Worm (Caenorhabditis elegans) whole organism, dauer: ENCODE data around the gene cdh-9.

Source experiments
- unc-62 ChIP-seq: sonication (generic microtip); optimal IDR thresholded peaks from 2 replicates; lab custom pipeline; 2017; ENCODE audit warnings: missing biosample characterization, missing genetic modification reagents, missing genetic modification characterization

Gene cdh-9

DNA sequence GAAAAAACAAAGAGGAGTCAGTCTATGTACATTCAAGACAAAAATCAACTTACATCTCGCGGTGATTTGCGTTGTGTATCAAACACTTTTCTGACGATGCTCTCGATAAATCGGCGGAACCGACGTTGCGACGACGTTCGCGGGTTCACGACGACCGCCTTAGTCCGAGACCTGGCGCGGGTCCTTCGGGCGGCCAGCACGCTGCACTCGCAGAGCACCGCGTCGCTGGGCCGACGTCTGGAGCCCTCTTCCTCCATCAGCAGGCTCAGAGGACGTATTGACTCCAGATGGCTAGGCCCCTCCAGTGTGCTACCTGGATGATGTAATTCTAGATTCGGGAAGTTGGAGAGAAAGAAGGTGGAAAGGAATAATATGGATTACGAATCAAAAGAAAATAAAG is 48.2 kb downstream of the cdh-9 start:
- no peak for TF ChIP-seq unc-62

DNA sequence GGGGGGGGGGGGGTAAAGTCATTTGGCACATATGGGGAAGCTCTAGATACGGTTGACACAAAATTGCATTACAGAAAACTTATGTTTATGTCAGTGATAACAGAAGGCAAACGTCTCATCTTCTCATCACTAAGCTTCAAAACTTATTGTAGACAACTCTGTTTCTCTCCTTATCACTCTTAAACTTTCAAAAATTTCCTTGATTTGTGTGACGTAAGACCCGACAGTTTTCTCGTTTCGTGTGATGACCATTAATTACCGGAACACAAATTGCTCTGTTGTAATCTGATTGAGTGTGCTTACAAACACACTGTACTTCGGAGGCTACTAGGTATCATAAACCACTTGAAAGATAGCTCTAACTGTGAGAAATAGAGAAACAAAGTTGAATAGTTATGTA is 49.9 kb downstream of the cdh-9 start:
- TF ChIP-seq unc-62: no peak

DNA sequence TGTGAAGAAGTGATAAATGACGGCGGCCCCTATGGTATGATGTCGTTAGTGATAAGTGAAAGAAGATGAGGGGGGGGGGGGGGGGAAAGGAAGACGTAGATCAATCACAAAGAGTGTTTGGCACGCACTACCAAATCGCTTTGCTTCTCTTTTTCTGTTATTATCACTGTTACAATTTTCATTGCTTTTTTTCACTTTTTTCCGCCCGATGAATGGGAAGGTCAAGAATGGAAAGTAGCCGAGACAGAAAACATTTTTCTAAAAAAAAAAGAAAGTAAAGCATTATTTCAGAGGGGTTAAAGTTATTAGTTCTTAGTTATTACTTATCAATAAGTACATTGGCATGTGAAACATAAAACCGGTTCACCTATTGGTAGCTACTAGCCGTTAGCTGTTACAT is 52.2 kb downstream of the cdh-9 start:
- no peak for TF ChIP-seq unc-62

DNA sequence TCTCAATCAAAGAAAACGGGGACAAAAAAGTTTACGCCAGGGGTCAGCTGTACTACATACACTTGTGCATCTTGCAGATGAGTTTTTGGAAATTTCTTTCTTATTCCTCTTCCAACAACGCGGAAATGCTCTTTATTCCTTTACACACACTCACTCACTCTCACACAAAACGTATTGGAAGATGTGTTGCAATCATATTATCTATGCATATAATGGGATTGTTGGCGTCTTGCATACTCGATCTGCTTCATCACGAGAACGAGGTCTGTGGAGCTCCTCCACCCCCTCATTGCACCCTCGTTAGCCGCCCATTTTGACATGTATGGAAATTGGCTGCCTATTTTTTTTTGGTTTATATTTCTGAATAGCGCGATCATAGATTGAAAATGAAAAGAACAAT is 53.7 kb downstream of the cdh-9 start:
- no peak for TF ChIP-seq unc-62

DNA sequence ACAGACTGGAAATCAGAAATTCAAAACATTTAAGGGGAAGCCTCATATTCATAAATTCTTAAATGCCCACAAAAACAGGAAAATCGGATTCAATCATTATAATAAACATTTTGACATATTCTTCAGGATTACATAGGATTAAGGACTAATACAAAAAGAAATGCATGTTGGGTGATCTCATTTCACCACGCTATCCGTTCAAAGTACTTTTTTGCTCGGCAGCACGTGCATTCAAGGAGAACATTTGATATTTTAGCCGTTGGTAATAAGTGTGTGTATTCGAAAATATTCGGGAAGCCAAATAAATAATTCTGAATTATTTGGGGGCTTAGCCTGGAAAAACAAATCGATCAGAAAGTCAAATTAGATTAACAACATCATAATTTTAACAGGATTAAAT is 55.6 kb downstream of the cdh-9 start:
- no peak for TF ChIP-seq unc-62
